Fruit fly (Drosophila melanogaster): ENCODE results near the gene Fnta.

dm6 chr2L:4852605-4853102 lies 22.2 kb upstream of the Fnta start, which contains the start of gene smog:
- TF ChIP-seq CG8632 (GFP tag; optimal IDR thresholded peaks at IDR 0.05) (no peak), Eip78C (GFP tag) (no peak), dac (GFP tag; optimal IDR thresholded peaks at IDR 0.05) (no peak), Eip93F (GFP tag; optimal IDR thresholded peaks at IDR 0.05) (no peak), Blimp-1 (GFP tag; optimal IDR thresholded peaks at IDR 0.05) (no peak), cyc (GFP tag; optimal IDR thresholded peaks at IDR 0.05) (no peak), achi (GFP tag; optimal IDR thresholded peaks at IDR 0.05) (no peak)
